ENCODE assay signal across 1 fruit fly cellular context in genomic region chrX:16303636-16304035, dm6.
TF ChIP-seq lines count a peak whose summit lies in the region.

CG3679 (plus strand) TSS chrX:16303870.

TF ChIP-seq in whole organism, embryonic, 481 proteins besides CTCF, POLR2A, EP300 and RAD21 (continued from another document and continues in another):
- TF ChIP-seq Rx (GFP tag; IDR thresholded peaks at IDR 0.05; lab: Robert Waterston, UW) (no peak), prd (optimal IDR thresholded peaks at IDR 0.05; lab: Kevin White, UChicago) (no peak), prd (GFP tag; IDR thresholded peaks at IDR 0.05; lab: Robert Waterston, UW) (no peak), vvl (GFP tag; IDR thresholded peaks at IDR 0.05; lab: Robert Waterston, UW) (no peak), dati (GFP tag; IDR thresholded peaks at IDR 0.05; lab: Robert Waterston, UW) (no peak), CG18619 (GFP tag; optimal IDR thresholded peaks at IDR 0.05; lab: Kevin White, UChicago) (no peak), nerfin-2 (GFP tag; IDR thresholded peaks at IDR 0.05; lab: Robert Waterston, UW; ENCODE audit: partially characterized antibody) (peak; percentile 69), Eip74EF (GFP tag; optimal IDR thresholded peaks at IDR 0.05; lab: Kevin White, UChicago) (no peak), insv (GFP tag; optimal IDR thresholded peaks at IDR 0.05; lab: Kevin White, UChicago) (no peak), CG8089 (GFP tag; optimal IDR thresholded peaks at IDR 0.05; lab: Kevin White, UChicago) (no peak), CG10979 (tag; optimal IDR thresholded peaks at IDR 0.05; lab: Kevin White, UChicago) (no peak), Bgb (GFP tag; IDR thresholded peaks at IDR 0.05; lab: Robert Waterston, UW; ENCODE audit: partially characterized antibody) (peak; percentile 78), CG8924 (tag; optimal IDR thresholded peaks at IDR 0.05; lab: Kevin White, UChicago) (no peak), CG17328 (GFP tag; IDR thresholded peaks at IDR 0.05; lab: Robert Waterston, UW) (no peak), lbe (GFP tag; optimal IDR thresholded peaks at IDR 0.05; lab: Kevin White, UChicago) (no peak), CG16779 (GFP tag; IDR thresholded peaks at IDR 0.05; lab: Robert Waterston, UW) (no peak), CG11695 (GFP tag; IDR thresholded peaks at IDR 0.05; lab: Robert Waterston, UW) (no peak), Lhr (GFP tag; optimal IDR thresholded peaks at IDR 0.05; lab: Kevin White, UChicago) (no peak), NfI (GFP tag; optimal IDR thresholded peaks at IDR 0.05; lab: Kevin White, UChicago) (no peak), sob (GFP tag; IDR thresholded peaks at IDR 0.05; lab: Robert Waterston, UW) (no peak), CG7963 (GFP tag; IDR thresholded peaks at IDR 0.05; lab: Robert Waterston, UW; ENCODE audit: partially characterized antibody) (peak; percentile 70), MBD-R2 (GFP tag; IDR thresholded peaks at IDR 0.05; lab: Robert Waterston, UW) (no peak), Atf3 (GFP tag; optimal IDR thresholded peaks at IDR 0.05; lab: Kevin White, UChicago) (no peak), vnd (GFP tag; IDR thresholded peaks at IDR 0.05; lab: Robert Waterston, UW; ENCODE audit: partially characterized antibody) (peak; percentile 20; the same call in 2 of the 3 replicates), fu2 (GFP tag; optimal IDR thresholded peaks at IDR 0.05; lab: Kevin White, UChicago) (no peak), jumu (GFP tag; optimal IDR thresholded peaks at IDR 0.05; lab: Kevin White, UChicago) (no peak), CG30020 (tag; optimal IDR thresholded peaks at IDR 0.05; lab: Kevin White, UChicago) (peak; percentile 93), E2f2 (GFP tag; IDR thresholded peaks at IDR 0.05; lab: Robert Waterston, UW) (peak; percentile 83), CG17359 (tag; optimal IDR thresholded peaks at IDR 0.05; lab: Kevin White, UChicago) (no peak), toy (GFP tag; IDR thresholded peaks at IDR 0.05; lab: Robert Waterston, UW) (no peak), CG6175 (GFP tag; IDR thresholded peaks at IDR 0.05; lab: Robert Waterston, UW) (no peak), fd64A (GFP tag; optimal IDR thresholded peaks at IDR 0.05; lab: Kevin White, UChicago) (no peak), Meics (GFP tag; optimal IDR thresholded peaks at IDR 0.05; lab: Kevin White, UChicago) (no peak), CG30403 (GFP tag; optimal IDR thresholded peaks at IDR 0.05; lab: Kevin White, UChicago) (no peak), Elba2 (GFP tag; optimal IDR thresholded peaks at IDR 0.05; lab: Kevin White, UChicago) (no peak), CG4707 (GFP tag; optimal IDR thresholded peaks at IDR 0.05; lab: Kevin White, UChicago) (no peak), CG1647 (GFP tag; optimal IDR thresholded peaks at IDR 0.05; lab: Kevin White, UChicago) (no peak), gsb (GFP tag; IDR thresholded peaks at IDR 0.05; lab: Robert Waterston, UW) (no peak), Mad (GFP tag; optimal IDR thresholded peaks at IDR 0.05; lab: Kevin White, UChicago) (no peak), CG7556 (GFP tag; optimal IDR thresholded peaks at IDR 0.05; lab: Kevin White, UChicago) (no peak), Tbp (GFP tag; optimal IDR thresholded peaks at IDR 0.05; lab: Kevin White, UChicago) (no peak), maf-S (GFP tag; optimal IDR thresholded peaks at IDR 0.05; lab: Kevin White, UChicago) (no peak), H2.0 (GFP tag; IDR thresholded peaks at IDR 0.05; lab: Robert Waterston, UW) (no peak), Ets97D (GFP tag; optimal IDR thresholded peaks at IDR 0.05; lab: Kevin White, UChicago) (no peak), Scr (GFP tag; IDR thresholded peaks at IDR 0.05; lab: Robert Waterston, UW; ENCODE audit: partially characterized antibody) (peak; percentile 66), CG8290 (GFP tag; optimal IDR thresholded peaks at IDR 0.05; lab: Kevin White, UChicago) (no peak), CG8290 (tag; optimal IDR thresholded peaks at IDR 0.05; lab: Kevin White, UChicago) (no peak), CG3281 (GFP tag; optimal IDR thresholded peaks at IDR 0.05; lab: Kevin White, UChicago) (no peak), zf30C (GFP tag; optimal IDR thresholded peaks at IDR 0.05; lab: Kevin White, UChicago) (no peak), cad (GFP tag; optimal IDR thresholded peaks at IDR 0.05; lab: Kevin White, UChicago) (no peak), CG8281 (tag; optimal IDR thresholded peaks at IDR 0.05; lab: Kevin White, UChicago) (no peak), CG32767 (GFP tag; IDR thresholded peaks at IDR 0.05; lab: Robert Waterston, UW) (0 out of 2 replicates have a peak, but pooled peaks have one; percentile 19), CG16813 (GFP tag; IDR thresholded peaks at IDR 0.05; lab: Robert Waterston, UW; ENCODE audit: partially characterized antibody) (peak; percentile 66), peb (GFP tag; IDR thresholded peaks at IDR 0.05; lab: Robert Waterston, UW) (no peak), gcm2 (GFP tag; optimal IDR thresholded peaks at IDR 0.05; lab: Kevin White, UChicago) (no peak), Pdp1 (GFP tag; optimal IDR thresholded peaks at IDR 0.05; lab: Kevin White, UChicago) (no peak), CG33557 (GFP tag; optimal IDR thresholded peaks at IDR 0.05; lab: Kevin White, UChicago) (no peak), CG7357 (GFP tag; IDR thresholded peaks at IDR 0.05; lab: Robert Waterston, UW) (peak; percentile 87), CG4730 (GFP tag; IDR thresholded peaks at IDR 0.05; lab: Robert Waterston, UW) (no peak), stwl (tag; optimal IDR thresholded peaks at IDR 0.05; lab: Kevin White, UChicago) (peak; percentile 28), wek (GFP tag; optimal IDR thresholded peaks at IDR 0.05; lab: Kevin White, UChicago) (no peak), Ravus (GFP tag; IDR thresholded peaks at IDR 0.05; lab: Robert Waterston, UW) (no peak), CG4328 (GFP tag; optimal IDR thresholded peaks at IDR 0.05; lab: Kevin White, UChicago) (no peak), CG3995 (GFP tag; optimal IDR thresholded peaks at IDR 0.05; lab: Kevin White, UChicago) (peak; percentile 92), gsb-n (tag; optimal IDR thresholded peaks at IDR 0.05; lab: Kevin White, UChicago) (no peak), CG12299 (tag; optimal IDR thresholded peaks at IDR 0.05; lab: Kevin White, UChicago) (no peak), dm (GFP tag; optimal IDR thresholded peaks at IDR 0.05; lab: Kevin White, UChicago) (no peak), amos (GFP tag; IDR thresholded peaks at IDR 0.05; lab: Robert Waterston, UW; ENCODE audit: partially characterized antibody) (peak; percentile 73; the same call in 1 of the 2 replicates), CG15514 (GFP tag; optimal IDR thresholded peaks at IDR 0.05; lab: Kevin White, UChicago) (peak; percentile 63), vfl (GFP tag; optimal IDR thresholded peaks at IDR 0.05; lab: Kevin White, UChicago) (no peak), sim (GFP tag; IDR thresholded peaks at IDR 0.05; lab: Robert Waterston, UW) (no peak), Sry-δ (GFP tag; optimal IDR thresholded peaks at IDR 0.05; lab: Kevin White, UChicago) (peak; percentile 25), Kr (GFP tag; optimal IDR thresholded peaks at IDR 0.05; lab: Kevin White, UChicago) (no peak), da (GFP tag; optimal IDR thresholded peaks at IDR 0.05; lab: Kevin White, UChicago) (no peak), CG1529 (GFP tag; optimal IDR thresholded peaks at IDR 0.05; lab: Kevin White, UChicago) (no peak), bsh (GFP tag; optimal IDR thresholded peaks at IDR 0.05; lab: Kevin White, UChicago) (no peak), ind (GFP tag; optimal IDR thresholded peaks at IDR 0.05; lab: Kevin White, UChicago) (no peak), CG14050 (GFP tag; IDR thresholded peaks at IDR 0.05; lab: Robert Waterston, UW) (no peak), hb (GFP tag; IDR thresholded peaks at IDR 0.05; lab: Robert Waterston, UW; ENCODE audit: partially characterized antibody) (peak; percentile 55; the same call in 2 of the 3 replicates), pros (GFP tag; optimal IDR thresholded peaks at IDR 0.05; lab: Kevin White, UChicago) (no peak), bowl (GFP tag; IDR thresholded peaks at IDR 0.05; lab: Robert Waterston, UW) (no peak), cwo (GFP tag; optimal IDR thresholded peaks at IDR 0.05; lab: Kevin White, UChicago) (no peak), B-H1 (GFP tag; IDR thresholded peaks at IDR 0.05; lab: Robert Waterston, UW) (no peak), ase (GFP tag; IDR thresholded peaks at IDR 0.05; lab: Robert Waterston, UW) (no peak), pho (GFP tag; optimal IDR thresholded peaks at IDR 0.05; lab: Kevin White, UChicago) (no peak), CG13287 (GFP tag; IDR thresholded peaks at IDR 0.05; lab: Robert Waterston, UW; ENCODE audit: partially characterized antibody) (peak; percentile 74), tio (GFP tag; optimal IDR thresholded peaks at IDR 0.05; lab: Kevin White, UChicago) (no peak), CG17912 (GFP tag; optimal IDR thresholded peaks at IDR 0.05; lab: Kevin White, UChicago) (no peak), Sox100B (GFP tag; optimal IDR thresholded peaks at IDR 0.05; lab: Kevin White, UChicago) (no peak), p53 (GFP tag; optimal IDR thresholded peaks at IDR 0.05; lab: Kevin White, UChicago) (no peak), CG34422 (GFP tag; IDR thresholded peaks at IDR 0.05; lab: Robert Waterston, UW) (no peak), Fer1 (GFP tag; optimal IDR thresholded peaks at IDR 0.05; lab: Kevin White, UChicago) (no peak), GATAe (GFP tag; conservative IDR thresholded peaks at IDR 0.05; lab: Robert Waterston, UW) (no peak), nmo (GFP tag; optimal IDR thresholded peaks at IDR 0.05; lab: Kevin White, UChicago) (no peak), Awh (GFP tag; IDR thresholded peaks at IDR 0.05; lab: Robert Waterston, UW) (no peak), NC2β (GFP tag; optimal IDR thresholded peaks at IDR 0.05; lab: Kevin White, UChicago) (no peak), phol (tag; optimal IDR thresholded peaks at IDR 0.05; lab: Kevin White, UChicago) (no peak), CG12659 (GFP tag; optimal IDR thresholded peaks at IDR 0.05; lab: Kevin White, UChicago) (peak; percentile 9), crol (GFP tag; IDR thresholded peaks at IDR 0.05; lab: Robert Waterston, UW) (no peak), luna (GFP tag; optimal IDR thresholded peaks at IDR 0.05; lab: Kevin White, UChicago) (no peak), HHEX (GFP tag; optimal IDR thresholded peaks at IDR 0.05; lab: Kevin White, UChicago) (no peak), zfh1 (GFP tag; IDR thresholded peaks at IDR 0.05; lab: Robert Waterston, UW) (no peak), ranshi (GFP tag; IDR thresholded peaks at IDR 0.05; lab: Robert Waterston, UW) (no peak), CG2116 (GFP tag; optimal IDR thresholded peaks at IDR 0.05; lab: Kevin White, UChicago) (peak; percentile 75), Dll (GFP tag; IDR thresholded peaks at IDR 0.05; lab: Robert Waterston, UW; ENCODE audit: partially characterized antibody) (peak; percentile 68), dmrt99B (tag; optimal IDR thresholded peaks at IDR 0.05; lab: Kevin White, UChicago) (no peak), CG3065 (GFP tag; optimal IDR thresholded peaks at IDR 0.05; lab: Kevin White, UChicago) (no peak), tgo (GFP tag; IDR thresholded peaks at IDR 0.05; lab: Robert Waterston, UW) (no peak), pnt (GFP tag; optimal IDR thresholded peaks at IDR 0.05; lab: Kevin White, UChicago) (no peak), trem (tag; optimal IDR thresholded peaks at IDR 0.05; lab: Kevin White, UChicago) (peak; percentile 31), Bdp1 (GFP tag; optimal IDR thresholded peaks at IDR 0.05; lab: Kevin White, UChicago) (no peak), ac (GFP tag; optimal IDR thresholded peaks at IDR 0.05; lab: Kevin White, UChicago) (no peak), chn (GFP tag; optimal IDR thresholded peaks at IDR 0.05; lab: Kevin White, UChicago) (no peak), Hr3 (GFP tag; optimal IDR thresholded peaks at IDR 0.05; lab: Kevin White, UChicago) (no peak), Taf1 (GFP tag; IDR thresholded peaks at IDR 0.05; lab: Robert Waterston, UW) (no peak), HLH3B (GFP tag; IDR thresholded peaks at IDR 0.05; lab: Robert Waterston, UW) (no peak), CG14860 (GFP tag; IDR thresholded peaks at IDR 0.05; lab: Robert Waterston, UW; ENCODE audit: partially characterized antibody) (peak; percentile 67), sens (GFP tag; lab: Kevin White, UChicago) (no peak), CG8388 (GFP tag; optimal IDR thresholded peaks at IDR 0.05; lab: Kevin White, UChicago) (no peak), yki (optimal IDR thresholded peaks at IDR 0.05; lab: Kevin White, UChicago) (no peak), Hey (tag; optimal IDR thresholded peaks at IDR 0.05; lab: Kevin White, UChicago) (no peak), CG9932 (GFP tag; IDR thresholded peaks at IDR 0.05; lab: Robert Waterston, UW) (no peak), Oaz (GFP tag; IDR thresholded peaks at IDR 0.05; lab: Robert Waterston, UW) (no peak), D19A (tag; optimal IDR thresholded peaks at IDR 0.05; lab: Kevin White, UChicago) (no peak), CG3838 (GFP tag; optimal IDR thresholded peaks at IDR 0.05; lab: Kevin White, UChicago) (no peak), CG11085 (GFP tag; IDR thresholded peaks at IDR 0.05; lab: Robert Waterston, UW) (no peak), klu (GFP tag; IDR thresholded peaks at IDR 0.05; lab: Robert Waterston, UW) (no peak), wor (GFP tag; IDR thresholded peaks at IDR 0.05; lab: Robert Waterston, UW) (no peak), ssp (GFP tag; IDR thresholded peaks at IDR 0.05; lab: Robert Waterston, UW) (peak; percentile 95), Dip3 (GFP tag; optimal IDR thresholded peaks at IDR 0.05; lab: Kevin White, UChicago) (no peak), Nf-YB (GFP tag; optimal IDR thresholded peaks at IDR 0.05; lab: Kevin White, UChicago) (no peak), CG3726 (GFP tag; IDR thresholded peaks at IDR 0.05; lab: Robert Waterston, UW) (no peak), CG11560 (tag; IDR thresholded peaks at IDR 0.05; lab: Robert Waterston, UW) (no peak), Myb (GFP tag; optimal IDR thresholded peaks at IDR 0.05; lab: Kevin White, UChicago) (no peak), Lim3 (GFP tag; IDR thresholded peaks at IDR 0.05; lab: Robert Waterston, UW) (no peak), CG31388 (GFP tag; optimal IDR thresholded peaks at IDR 0.05; lab: Kevin White, UChicago) (no peak), Dip2 (GFP tag; IDR thresholded peaks at IDR 0.05; lab: Robert Waterston, UW) (no peak), MTF-1 (GFP tag; optimal IDR thresholded peaks at IDR 0.05; lab: Kevin White, UChicago; ENCODE audit: borderline replicate concordance) (no peak), CG1603 (tag; optimal IDR thresholded peaks at IDR 0.05; lab: Kevin White, UChicago) (no peak)
